Worm (Caenorhabditis elegans) whole organism, L4 larva: ENCODE results near the gene athp-1.
A peak's percentile ranks its signal among the peaks of the same experiment; 100 is the strongest.

Source experiments
- hlh-30 ChIP-seq: sonication (generic microtip); optimal IDR thresholded peaks from 2 replicates; lab custom pipeline; 2017; ENCODE audit warnings: antibody characterized with exemption, mild to moderate bottlenecking, missing genetic modification characterization, missing compliant biosample characterization; ENCODE audit not compliant: insufficient read depth
- lin-13 ChIP-seq: fragments of 150-350 bp; optimal IDR thresholded peaks from 2 replicates; lab custom pipeline; 2014; ENCODE audit warnings: missing biosample characterization, missing genetic modification reagents, missing genetic modification characterization
- lir-3 ChIP-seq: sonication (generic microtip); optimal IDR thresholded peaks from 2 replicates; lab custom pipeline; 2016; ENCODE audit warnings: mild to moderate bottlenecking, missing genetic modification characterization, missing compliant biosample characterization
- mdl-1 ChIP-seq, 2 experiments: fragments of 150-350 bp in 1 of 2; sonication (generic microtip) in 1 of 2; optimal IDR thresholded peaks; 2 replicates each; lab custom pipeline; 2014 to 2017; ENCODE audit warnings: missing biosample characterization in 2 of 2, missing genetic modification characterization in 2 of 2
- mep-1 ChIP-seq: fragments of 150-350 bp; sonication (generic microtip); optimal IDR thresholded peaks from 3 replicates; lab custom pipeline; 2014; ENCODE audit warnings: missing biosample characterization, missing genetic modification characterization
- nhr-28 ChIP-seq: fragments of 150-350 bp; optimal IDR thresholded peaks from 2 replicates; lab custom pipeline; 2014; ENCODE audit warnings: missing biosample characterization, missing genetic modification characterization
- pqm-1 ChIP-seq: sonication (generic microtip); optimal IDR thresholded peaks from 2 replicates; lab custom pipeline; 2017; ENCODE audit warnings: missing biosample characterization, missing genetic modification characterization
- rbr-2 ChIP-seq: sonication (generic microtip); optimal IDR thresholded peaks from 2 replicates; lab custom pipeline; 2016; ENCODE audit warnings: missing genotype, missing genetic modification characterization, missing compliant biosample characterization
- sdz-12 ChIP-seq: fragments of 200-800 bp; sonication (Bioruptor generic); optimal IDR thresholded peaks from 2 replicates; lab custom pipeline; 2018; ENCODE audit warnings: mild to moderate bottlenecking, missing genetic modification characterization, missing compliant biosample characterization

DNA sequence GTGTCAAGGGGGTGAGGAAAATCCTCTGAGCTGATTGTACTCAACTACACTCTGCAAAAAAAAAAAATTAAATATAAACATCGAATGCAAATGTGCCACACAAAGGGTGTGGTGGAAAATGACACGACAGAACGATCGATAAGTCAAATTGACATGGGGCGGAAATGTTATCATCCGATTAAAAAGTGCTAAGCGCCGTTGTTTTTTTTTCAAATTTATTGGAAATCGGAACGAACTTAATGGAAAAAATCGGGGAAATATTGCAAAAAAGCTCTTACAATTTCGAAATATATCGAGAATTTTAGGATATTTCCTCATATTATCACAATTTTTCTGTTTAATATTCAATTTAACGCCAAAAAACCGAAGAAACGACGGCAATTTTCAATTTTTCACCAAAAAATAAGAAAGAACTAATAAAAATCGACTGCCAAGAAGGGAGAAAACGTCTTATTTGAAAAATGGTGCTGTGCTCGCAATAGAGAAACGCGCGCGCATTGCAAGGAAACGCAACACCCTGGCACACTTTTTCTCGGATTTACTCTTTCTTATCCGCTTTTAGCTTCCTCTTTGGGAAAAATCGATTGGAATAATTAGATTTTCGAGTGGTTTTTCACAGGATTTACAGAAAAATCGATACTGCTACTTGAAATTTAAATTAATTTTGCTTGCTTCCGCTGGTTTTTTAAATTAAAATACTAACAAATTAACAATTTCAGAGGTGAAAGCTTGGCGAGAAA lies 12.7 kb upstream of the athp-1 start, which contains the start of the genes cey-4 and vps-50:
- peak; percentile 12 for TF ChIP-seq hlh-30 (tag; lab: Kevin White, UChicago)
- no peak for TF ChIP-seq sdz-12
- peak; percentile 31 for TF ChIP-seq mep-1
- no peak for TF ChIP-seq pqm-1 (tag; lab: Kevin White, UChicago)
- no peak for TF ChIP-seq mdl-1 (tag; optimal IDR thresholded peaks at IDR 0.05; lab: Kevin White, UChicago)
- no peak for TF ChIP-seq lin-13 (GFP tag; lab: Kevin White, UChicago)
- no peak for TF ChIP-seq nhr-28 (tag; lab: Kevin White, UChicago)
- no peak for TF ChIP-seq lir-3 (tag; lab: Kevin White, UChicago)
- no peak for TF ChIP-seq rbr-2 (tag; lab: Kevin White, UChicago)
